Worm (Caenorhabditis elegans) whole organism, late embryonic: ENCODE measurements around the gene dsc-1.

ENCODE experiments used
- ceh-2 ChIP-seq: sonication (generic microtip); optimal IDR thresholded peaks from 2 replicates; lab custom pipeline; 2016; ENCODE audit warnings: missing genotype, missing genetic modification characterization, missing compliant biosample characterization
- hlh-13 ChIP-seq: fragments of 200-800 bp; sonication (Bioruptor generic); optimal IDR thresholded peaks from 2 replicates; lab custom pipeline; 2018; ENCODE audit warnings: mild to moderate bottlenecking, missing genetic modification characterization, missing compliant biosample characterization
- hlh-30 ChIP-seq: sonication (generic microtip); optimal IDR thresholded peaks from 2 replicates; lab custom pipeline; 2017; ENCODE audit warnings: antibody characterized with exemption, missing genetic modification characterization, missing compliant biosample characterization; ENCODE audit not compliant: insufficient read depth
- hlh-6 ChIP-seq: sonication (generic microtip); optimal IDR thresholded peaks from 2 replicates; lab custom pipeline; 2016; ENCODE audit warnings: missing genotype, missing genetic modification characterization, missing compliant biosample characterization
- nhr-11 ChIP-seq: fragments of 150-350 bp; optimal IDR thresholded peaks from 2 replicates; lab custom pipeline; 2014; ENCODE audit warnings: missing biosample characterization, missing genetic modification characterization
- npax-4 ChIP-seq: sonication (generic microtip); optimal IDR thresholded peaks from 2 replicates; lab custom pipeline; 2016; ENCODE audit warnings: missing genetic modification characterization, missing compliant biosample characterization
- tbx-2 ChIP-seq: sonication (generic microtip); optimal IDR thresholded peaks from 2 replicates; lab custom pipeline; 2016; ENCODE audit warnings: missing genetic modification characterization, missing compliant biosample characterization
- unc-86 ChIP-seq: sonication (generic microtip); optimal IDR thresholded peaks from 2 replicates; lab custom pipeline; 2016; ENCODE audit warnings: missing genetic modification characterization, missing compliant biosample characterization

DNA sequence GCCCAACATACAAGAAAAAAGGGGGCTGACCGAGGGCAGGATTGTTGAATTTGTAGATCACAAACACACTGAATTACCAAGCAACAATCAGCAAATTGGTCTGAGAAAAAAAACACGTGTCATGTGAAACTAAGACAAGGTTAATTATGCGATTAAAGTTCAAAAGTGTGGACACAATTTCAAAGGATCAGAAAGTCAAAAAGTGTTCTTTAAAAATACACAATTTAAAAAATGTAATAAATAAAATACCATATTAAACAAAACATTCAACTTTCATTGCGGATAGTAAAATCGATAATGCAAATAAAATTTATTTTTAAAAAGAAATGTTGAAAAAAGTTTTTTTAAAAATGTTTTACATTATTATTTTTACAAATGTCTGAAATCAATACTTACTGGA, 35.5 kb downstream of the dsc-1 start, which contains the start of gene cutl-3:
- TF ChIP-seq hlh-6 (tag; lab: Kevin White, UChicago) (no peak), npax-4 (tag; lab: Kevin White, UChicago) (no peak), nhr-11 (tag; lab: Kevin White, UChicago) (no peak), unc-86 (tag; lab: Kevin White, UChicago) (no peak), hlh-13 (no peak), tbx-2 (tag; lab: Kevin White, UChicago) (no peak), ceh-2 (tag; lab: Kevin White, UChicago) (no peak), hlh-30 (no peak)
